Fruit fly (Drosophila melanogaster): ENCODE data around the gene CG46426.

CG46426 gene

DNA sequence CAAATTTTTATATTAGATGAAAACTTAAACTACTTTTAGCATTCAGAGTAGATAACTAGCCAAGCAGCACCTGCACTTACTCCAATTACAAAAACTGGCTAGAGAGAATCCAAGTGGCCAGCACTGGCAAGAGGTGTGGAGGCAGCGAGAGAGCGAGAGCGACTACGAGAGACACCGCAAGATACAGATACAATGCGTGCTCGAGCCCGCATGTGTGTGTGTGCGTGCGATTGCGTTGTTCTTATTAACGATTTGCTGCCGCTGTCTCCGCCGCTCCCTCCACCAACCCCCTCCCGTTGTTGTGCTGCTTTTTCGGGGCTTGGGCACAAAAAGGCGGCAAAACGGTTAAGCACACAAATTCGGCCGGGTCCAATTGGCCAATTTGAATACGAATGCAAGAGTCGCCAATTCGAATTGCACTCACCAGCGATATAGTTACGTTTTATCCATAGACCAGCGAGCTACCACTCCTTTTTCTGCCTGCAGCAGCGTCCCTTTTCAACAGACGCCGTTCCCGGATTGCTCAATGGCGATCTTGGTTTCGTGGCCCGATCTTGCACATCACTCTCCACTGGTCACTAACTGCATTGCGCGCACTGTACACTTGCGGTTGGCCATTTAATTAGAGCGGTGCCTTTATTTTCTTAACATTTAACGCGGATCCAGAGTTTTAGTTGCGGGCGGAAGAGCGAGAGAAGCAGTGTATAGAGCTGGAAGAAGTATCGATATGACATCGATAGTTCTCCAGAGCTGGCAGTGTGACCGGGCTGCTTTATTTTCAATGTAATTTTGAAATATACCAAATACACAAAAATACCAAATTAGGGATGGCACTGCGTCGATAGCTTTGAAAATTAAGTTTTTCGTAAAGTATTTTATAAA is 33.7 kb upstream of the CG46426 start, which contains the start of gene crol:
TSS of gene crol (minus strand) at position 737 of the 882 bp plus-strand sequence.
- TF ChIP-seq dmrt93B (GFP tag; optimal IDR thresholded peaks at IDR 0.05) = no peak
- no peak for TF ChIP-seq lola (GFP tag; optimal IDR thresholded peaks at IDR 0.05)
- TF ChIP-seq foxo (GFP tag; optimal IDR thresholded peaks at IDR 0.05) = no peak
- TF ChIP-seq GATAd (GFP tag; optimal IDR thresholded peaks at IDR 0.05) = no peak
- no peak for TF ChIP-seq ey (GFP tag; optimal IDR thresholded peaks at IDR 0.05)
- peak; percentile 79 for TF ChIP-seq Dif (GFP tag; optimal IDR thresholded peaks at IDR 0.05; ENCODE audit: partially characterized antibody)
- no peak for TF ChIP-seq Abd-B (GFP tag; optimal IDR thresholded peaks at IDR 0.05)
- peak; percentile 29 for TF ChIP-seq h (GFP tag; optimal IDR thresholded peaks at IDR 0.05)
- no peak for TF ChIP-seq CG32264 (GFP tag; optimal IDR thresholded peaks at IDR 0.05)
- TF ChIP-seq Mio (GFP tag; optimal IDR thresholded peaks at IDR 0.05) = no peak
- peak; percentile 8 for TF ChIP-seq HLH106 (tag; optimal IDR thresholded peaks at IDR 0.05)
- no peak for TF ChIP-seq pan (optimal IDR thresholded peaks at IDR 0.05)
- TF ChIP-seq Dfd (GFP tag; optimal IDR thresholded peaks at IDR 0.05) = no peak
- no peak for TF ChIP-seq Jra (GFP tag; optimal IDR thresholded peaks at IDR 0.05)
- no peak for TF ChIP-seq fru (GFP tag; optimal IDR thresholded peaks at IDR 0.05)
- TF ChIP-seq sv (GFP tag; optimal IDR thresholded peaks at IDR 0.05) = no peak
- peak; percentile 0 for TF ChIP-seq dsf (GFP tag; optimal IDR thresholded peaks at IDR 0.05; ENCODE audit: borderline replicate concordance)
- TF ChIP-seq psq (GFP tag; optimal IDR thresholded peaks at IDR 0.05) = peak; percentile 78
- peak; percentile 76 for TF ChIP-seq woc (GFP tag; optimal IDR thresholded peaks at IDR 0.05)
- TF ChIP-seq Vsx2 (GFP tag; optimal IDR thresholded peaks at IDR 0.05; ENCODE audit: partially characterized antibody) = peak; percentile 58
- TF ChIP-seq Rel (GFP tag; optimal IDR thresholded peaks at IDR 0.05) = no peak
- TF ChIP-seq Rel (tag; optimal IDR thresholded peaks at IDR 0.05) = peak; percentile 95
- TF ChIP-seq Sp1 (GFP tag; optimal IDR thresholded peaks at IDR 0.05) = no peak
- TF ChIP-seq brk (GFP tag; optimal IDR thresholded peaks at IDR 0.05) = no peak
- TF ChIP-seq Hnf4 (GFP tag; optimal IDR thresholded peaks at IDR 0.05) = peak; percentile 33
- TF ChIP-seq br (GFP tag; optimal IDR thresholded peaks at IDR 0.05) = peak; percentile 3
- peak; percentile 74 to 81 for TF ChIP-seq dl (GFP tag; optimal IDR thresholded peaks at IDR 0.05; ENCODE audit: insufficient read depth in 1 of 2, partially characterized antibody in 2 of 2)
- no peak for TF ChIP-seq CrebA (GFP tag; optimal IDR thresholded peaks at IDR 0.05; ENCODE audit: borderline replicate concordance)
- no peak for TF ChIP-seq sage (GFP tag; optimal IDR thresholded peaks at IDR 0.05)
- TF ChIP-seq Hr78 (GFP tag; optimal IDR thresholded peaks at IDR 0.05) = no peak
- peak; percentile 19 for TF ChIP-seq CG9705 (GFP tag; optimal IDR thresholded peaks at IDR 0.05)
- no peak for TF ChIP-seq usp (GFP tag; optimal IDR thresholded peaks at IDR 0.05)
- no peak for TF ChIP-seq N (GFP tag; optimal IDR thresholded peaks at IDR 0.05)
- TF ChIP-seq rgr (GFP tag; optimal IDR thresholded peaks at IDR 0.05) = no peak
- TF ChIP-seq OdsH (GFP tag; optimal IDR thresholded peaks at IDR 0.05) = no peak
- no peak for TF ChIP-seq tai (GFP tag; optimal IDR thresholded peaks at IDR 0.05)
- TF ChIP-seq Hr83 (GFP tag; optimal IDR thresholded peaks at IDR 0.05; ENCODE audit: poor library complexity, severe bottlenecking) = peak; percentile 38
- peak; percentile 85 for TF ChIP-seq Myc (optimal IDR thresholded peaks at IDR 0.05)
- peak; percentile 84 for TF ChIP-seq jim (GFP tag; optimal IDR thresholded peaks at IDR 0.05)

DNA sequence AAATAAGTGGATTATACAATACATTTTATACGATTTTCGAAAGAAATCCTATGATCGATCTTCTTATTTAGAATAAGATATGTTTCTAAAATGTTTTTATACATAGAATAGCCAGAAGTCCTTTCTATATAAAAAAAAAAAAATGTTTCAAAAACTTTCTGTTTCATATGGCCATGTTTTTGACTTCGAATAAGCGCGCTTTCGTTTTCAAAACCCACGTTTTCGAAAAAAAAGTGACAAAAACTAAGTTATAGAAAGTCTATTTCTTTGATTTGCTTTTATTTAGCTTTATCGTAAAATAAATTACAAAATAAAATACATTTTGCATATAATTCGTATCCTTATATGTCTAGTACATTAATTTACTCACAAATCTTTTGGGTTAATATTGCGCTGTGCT is 32.8 kb upstream of the CG46426 start:
- no peak for TF ChIP-seq OdsH (GFP tag; optimal IDR thresholded peaks at IDR 0.05)
- TF ChIP-seq GATAd (GFP tag; optimal IDR thresholded peaks at IDR 0.05) = no peak
- TF ChIP-seq CG32264 (GFP tag; optimal IDR thresholded peaks at IDR 0.05) = no peak
- TF ChIP-seq Hr83 (GFP tag; optimal IDR thresholded peaks at IDR 0.05; ENCODE audit: poor library complexity, severe bottlenecking) = no peak
- no peak for TF ChIP-seq Vsx2 (GFP tag; optimal IDR thresholded peaks at IDR 0.05; ENCODE audit: partially characterized antibody)
- TF ChIP-seq HLH106 (tag; optimal IDR thresholded peaks at IDR 0.05) = no peak
- TF ChIP-seq Jra (GFP tag; optimal IDR thresholded peaks at IDR 0.05) = no peak
- TF ChIP-seq pan (optimal IDR thresholded peaks at IDR 0.05) = no peak
- no peak for TF ChIP-seq jim (GFP tag; optimal IDR thresholded peaks at IDR 0.05)
- TF ChIP-seq rgr (GFP tag; optimal IDR thresholded peaks at IDR 0.05) = no peak

All from whole organism, wandering third instar larva.